Worm (Caenorhabditis elegans): ENCODE results near the gene hmt-1.

Gene hmt-1

DNA sequence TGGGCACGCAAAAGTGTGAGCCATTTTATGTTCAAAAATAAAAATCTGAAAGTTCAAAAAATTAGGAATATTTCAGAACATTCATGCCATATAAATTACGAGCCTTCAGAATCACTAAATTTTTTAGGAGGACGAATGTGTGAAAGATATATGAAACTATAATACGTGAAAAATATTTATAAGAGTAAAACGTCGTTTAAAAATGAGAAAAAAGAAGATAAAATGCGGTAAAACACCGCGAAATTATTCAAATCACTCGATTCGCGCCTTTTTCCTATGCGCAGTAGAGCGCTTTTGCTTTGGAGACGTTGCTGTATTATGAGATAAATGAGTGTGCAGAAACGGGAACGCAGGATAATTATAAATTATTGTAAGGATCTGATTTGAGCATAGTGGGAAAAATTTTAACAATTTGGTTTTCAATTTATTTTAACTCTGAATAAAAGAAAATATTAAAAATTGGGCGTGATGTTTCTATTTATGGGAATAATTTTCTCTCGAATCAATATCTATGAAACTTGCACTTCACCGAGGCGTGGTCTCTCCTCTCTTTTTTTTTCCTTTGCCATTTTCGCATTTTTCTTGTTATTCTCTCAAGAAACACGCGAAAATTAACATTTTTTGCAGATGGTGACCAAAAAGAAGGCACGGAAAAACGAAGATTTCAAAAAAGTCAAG lies 19.6 kb upstream of the hmt-1 start, which contains the start of the genes sup-35 and Y48A6C.4 (continued):
- TF ChIP-seq tbp1 (GFP tag; optimal IDR thresholded peaks at IDR 0.05) (peak; percentile 52), B0336.3 (GFP tag; IDR thresholded peaks at IDR 0.05) (0 out of 2 replicates have a peak, but pooled peaks have one; percentile 15), egl-44 (GFP tag; IDR thresholded peaks at IDR 0.05) (no peak), C06A6.2 (GFP tag; conservative IDR thresholded peaks at IDR 0.05) (no peak), madf-3 (GFP tag; IDR thresholded peaks at IDR 0.05) (no peak), lin-40 (tag; optimal IDR thresholded peaks at IDR 0.05) (peak; percentile 77), tlf-1 (GFP tag; optimal IDR thresholded peaks at IDR 0.05) (peak; percentile 60), ztf-25 (GFP tag; IDR thresholded peaks at IDR 0.05) (no peak), lsy-27 (tag; optimal IDR thresholded peaks at IDR 0.05; ENCODE audit: borderline replicate concordance, insufficient read depth) (no peak), lag-1 (GFP tag; IDR thresholded peaks at IDR 0.05) (no peak), ztf-18 (tag; optimal IDR thresholded peaks at IDR 0.05) (peak; percentile 44), unc-130 (GFP tag; optimal IDR thresholded peaks at IDR 0.05) (peak; percentile 80), snpc-1.1 (tag; optimal IDR thresholded peaks at IDR 0.05; ENCODE audit: insufficient read depth) (peak; percentile 84), bed-2 (GFP tag; IDR thresholded peaks at IDR 0.05) (0 out of 2 replicates have a peak, but pooled peaks have one; percentile 43), aptf-2 (GFP tag; conservative IDR thresholded peaks at IDR 0.05) (0 out of 2 replicates have a peak, but pooled peaks have one; percentile 12), ceh-91 (GFP tag; IDR thresholded peaks at IDR 0.05) (peak; percentile 81), T26A5.8 (tag; optimal IDR thresholded peaks at IDR 0.05) (no peak), nhr-80 (tag; optimal IDR thresholded peaks at IDR 0.05) (peak; percentile 2), lin-35 (GFP tag; optimal IDR thresholded peaks at IDR 0.05) (peak in 2 of 3 experiments; percentile 25 to 76), snpc-3.4 (tag; optimal IDR thresholded peaks at IDR 0.05) (peak; percentile 71), madf-6 (GFP tag; IDR thresholded peaks at IDR 0.05) (peak; percentile 87), ceh-100 (GFP tag; IDR thresholded peaks at IDR 0.05) (peak; percentile 97), F49E8.2 (tag; optimal IDR thresholded peaks at IDR 0.05; ENCODE audit: insufficient read depth) (no peak), F33H1.4 (GFP tag; IDR thresholded peaks at IDR 0.05) (peak; percentile 45; the same call in 1 of the 2 replicates), athp-1 (tag; optimal IDR thresholded peaks at IDR 0.05) (peak; percentile 47)

DNA sequence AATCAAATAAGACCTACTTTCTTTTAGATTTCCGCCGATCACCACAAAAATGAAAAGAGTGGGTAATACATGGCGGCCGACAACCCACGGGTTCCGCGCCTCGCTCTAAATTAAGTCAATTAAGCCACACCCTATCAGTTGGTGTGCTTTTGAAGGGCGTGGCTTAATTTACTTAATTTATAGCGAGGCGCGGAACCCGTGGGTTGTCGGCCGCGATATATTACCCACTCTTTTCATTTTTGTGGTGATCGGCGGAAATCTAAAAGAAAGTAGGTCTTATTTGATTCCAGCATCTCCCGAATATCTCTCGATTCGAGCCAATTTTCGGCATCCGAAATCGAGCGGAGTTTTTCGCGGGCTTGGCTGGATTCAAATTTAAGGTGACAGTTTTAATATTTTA lies 18.3 kb upstream of the hmt-1 start:
- TF ChIP-seq Y53G8AR.9 (GFP tag; conservative IDR thresholded peaks at IDR 0.05) (0 out of 2 replicates have a peak, but pooled peaks have one; percentile 73), dox-1 (GFP tag; IDR thresholded peaks at IDR 0.05) (peak; percentile 61), lsl-1 (GFP tag; optimal IDR thresholded peaks at IDR 0.05) (peak; percentile 53), snpc-3.4 (tag; optimal IDR thresholded peaks at IDR 0.05) (peak; percentile 87), madf-3 (GFP tag; IDR thresholded peaks at IDR 0.05) (peak; percentile 76), hsf-1 (GFP tag; IDR thresholded peaks at IDR 0.05) (peak; percentile 74; the same call in 1 of the 2 replicates), lin-54 (GFP tag; optimal IDR thresholded peaks at IDR 0.05) (peak; percentile 51), tbp1 (GFP tag; optimal IDR thresholded peaks at IDR 0.05) (peak; percentile 41), madf-8 (GFP tag; conservative IDR thresholded peaks at IDR 0.05) (peak; percentile 22), ekl-4 (GFP tag; IDR thresholded peaks at IDR 0.05) (peak; percentile 76; the same call in 1 of the 2 replicates), hmg-1.2 (GFP tag; IDR thresholded peaks at IDR 0.05) (peak; percentile 74), efl-1 (GFP tag; optimal IDR thresholded peaks at IDR 0.05) (peak; percentile 39), snpc-1.1 (tag; optimal IDR thresholded peaks at IDR 0.05; ENCODE audit: insufficient read depth) (peak; percentile 91), attf-3 (GFP tag; conservative IDR thresholded peaks at IDR 0.05) (0 out of 2 replicates have a peak, but pooled peaks have one; percentile 11), ceh-91 (GFP tag; IDR thresholded peaks at IDR 0.05) (peak; percentile 71), pbrm-1 (GFP tag; IDR thresholded peaks at IDR 0.05) (peak; percentile 93), ztf-28 (GFP tag; IDR thresholded peaks at IDR 0.05) (0 out of 2 replicates have a peak, but pooled peaks have one; percentile 6), hmg-20 (GFP tag; IDR thresholded peaks at IDR 0.05) (0 out of 2 replicates have a peak, but pooled peaks have one; percentile 51), D2030.7 (GFP tag; IDR thresholded peaks at IDR 0.05) (peak; percentile 98), C17E4.6 (GFP tag; IDR thresholded peaks at IDR 0.05) (0 out of 2 replicates have a peak, but pooled peaks have one; percentile 35), madf-6 (GFP tag; IDR thresholded peaks at IDR 0.05) (peak; percentile 86), lin-26 (GFP tag; IDR thresholded peaks at IDR 0.05) (peak; percentile 49; the same call in 1 of the 2 replicates), xnd-1 (tag; optimal IDR thresholded peaks at IDR 0.05) (peak; percentile 41), F39B2.1 (GFP tag; IDR thresholded peaks at IDR 0.05) (peak; percentile 56; the same call in 1 of the 2 replicates), Y95B8A.8 (GFP tag; IDR thresholded peaks at IDR 0.05) (peak; percentile 80; the same call in 1 of the 2 replicates)
